Fruit fly (Drosophila melanogaster): ENCODE data around the gene Sfp24Bb.

Sfp24Bb gene

dm6 chr2L:3669034-3669433 is 541 bp downstream of the Sfp24Bb start, which contains the start of gene Sfp24Bd:
Gene Sfp24Bd (minus strand): TSS chr2L:3669134.
- TF ChIP-seq gl (tag; optimal IDR thresholded peaks at IDR 0.05): no peak
- no peak for TF ChIP-seq CG4496 (GFP tag; IDR thresholded peaks at IDR 0.05)
- TF ChIP-seq CG12605 (GFP tag; IDR thresholded peaks at IDR 0.05): no peak
- no peak for TF ChIP-seq CG8159 (tag; optimal IDR thresholded peaks at IDR 0.05)
- TF ChIP-seq Snoo (tag; optimal IDR thresholded peaks at IDR 0.05): no peak
- TF ChIP-seq CG34367 (tag; optimal IDR thresholded peaks at IDR 0.05): no peak
- no peak for TF ChIP-seq fd96Ca (GFP tag; IDR thresholded peaks at IDR 0.05)
- TF ChIP-seq CG17806 (tag; optimal IDR thresholded peaks at IDR 0.05): no peak
- TF ChIP-seq CG8301 (tag; optimal IDR thresholded peaks at IDR 0.05): no peak
- no peak for TF ChIP-seq rn (GFP tag; IDR thresholded peaks at IDR 0.05)
- no peak for TF ChIP-seq D1 (tag; optimal IDR thresholded peaks at IDR 0.05)
- no peak for TF ChIP-seq CG14655 (GFP tag; optimal IDR thresholded peaks at IDR 0.05)
- no peak for TF ChIP-seq CG13204 (GFP tag; optimal IDR thresholded peaks at IDR 0.05)

dm6 chr2L:3668451-3668850 is 1.1 kb downstream of the Sfp24Bb start, which contains the start of gene Sfp24Ba:
Gene Sfp24Ba (minus strand): TSS chr2L:3668551.
- TF ChIP-seq Pif1B (GFP tag; optimal IDR thresholded peaks at IDR 0.05) (no peak), CG10348 (GFP tag; IDR thresholded peaks at IDR 0.05) (no peak), CG34367 (tag; optimal IDR thresholded peaks at IDR 0.05) (no peak), gl (tag; optimal IDR thresholded peaks at IDR 0.05) (no peak), CG17806 (tag; optimal IDR thresholded peaks at IDR 0.05) (no peak), EcR (GFP tag; optimal IDR thresholded peaks at IDR 0.05) (no peak), CG8159 (tag; optimal IDR thresholded peaks at IDR 0.05) (no peak), CG9948 (tag; optimal IDR thresholded peaks at IDR 0.05) (no peak), rn (GFP tag; IDR thresholded peaks at IDR 0.05) (no peak), D1 (tag; optimal IDR thresholded peaks at IDR 0.05) (no peak), Snoo (tag; optimal IDR thresholded peaks at IDR 0.05) (no peak), CG12605 (GFP tag; IDR thresholded peaks at IDR 0.05) (no peak), CG14655 (GFP tag; optimal IDR thresholded peaks at IDR 0.05) (no peak), CG13204 (GFP tag; optimal IDR thresholded peaks at IDR 0.05) (no peak), fd96Ca (GFP tag; IDR thresholded peaks at IDR 0.05) (no peak), CG15710 (tag; optimal IDR thresholded peaks at IDR 0.05) (no peak), CG4496 (GFP tag; IDR thresholded peaks at IDR 0.05) (no peak)

- TF ChIP-seq CG32121 (GFP tag; IDR thresholded peaks at IDR 0.05): peak; percentile 20; the same call in 1 of the 2 replicates
- TF ChIP-seq D1 (tag; optimal IDR thresholded peaks at IDR 0.05): peak; percentile 3
- no peak for TF ChIP-seq Snoo (tag; optimal IDR thresholded peaks at IDR 0.05)
- TF ChIP-seq gl (tag; optimal IDR thresholded peaks at IDR 0.05): no peak
- TF ChIP-seq Ets98B (GFP tag; IDR thresholded peaks at IDR 0.05): 0 out of 2 replicates have a peak, but pooled peaks have one; percentile 12
Observed at dm6 chr2L:3662307-3662795, 7.2 kb downstream of the Sfp24Bb start, which contains the start of gene Drgx. Gene Drgx (plus strand): TSS chr2L:3662745.

- peak; percentile 36; the same call in 1 of the 2 replicates for TF ChIP-seq CG32121 (GFP tag; IDR thresholded peaks at IDR 0.05)
- peak; percentile 41 for TF ChIP-seq CG8301 (tag; optimal IDR thresholded peaks at IDR 0.05)
- TF ChIP-seq fd96Ca (GFP tag; IDR thresholded peaks at IDR 0.05): no peak
- TF ChIP-seq CG8159 (tag; optimal IDR thresholded peaks at IDR 0.05): peak; percentile 53
- peak; percentile 43 for TF ChIP-seq CG15710 (tag; optimal IDR thresholded peaks at IDR 0.05)
- 0 out of 3 replicates have a peak, but pooled peaks have one; percentile 40 for TF ChIP-seq CG4496 (GFP tag; IDR thresholded peaks at IDR 0.05)
- TF ChIP-seq Ets98B (GFP tag; IDR thresholded peaks at IDR 0.05): 0 out of 2 replicates have a peak, but pooled peaks have one; percentile 53
- peak; percentile 43 for TF ChIP-seq D1 (tag; optimal IDR thresholded peaks at IDR 0.05)
- peak; percentile 11 for TF ChIP-seq CG17806 (tag; optimal IDR thresholded peaks at IDR 0.05)
- no peak for TF ChIP-seq EcR (GFP tag; optimal IDR thresholded peaks at IDR 0.05)
- TF ChIP-seq Pif1B (GFP tag; optimal IDR thresholded peaks at IDR 0.05): no peak
- TF ChIP-seq CG9948 (tag; optimal IDR thresholded peaks at IDR 0.05): peak; percentile 29
- TF ChIP-seq rn (GFP tag; IDR thresholded peaks at IDR 0.05): no peak
- TF ChIP-seq CG12605 (GFP tag; IDR thresholded peaks at IDR 0.05): no peak
- TF ChIP-seq CG14655 (GFP tag; optimal IDR thresholded peaks at IDR 0.05): peak; percentile 51
- TF ChIP-seq Snoo (tag; optimal IDR thresholded peaks at IDR 0.05): no peak
- no peak for TF ChIP-seq CG13204 (GFP tag; optimal IDR thresholded peaks at IDR 0.05)
Observed at dm6 chr2L:3657349-3658142, 12.0 kb downstream of the Sfp24Bb start.

dm6 chr2L:3656667-3657066 is 12.9 kb downstream of the Sfp24Bb start, which contains the start of gene for:
Gene for (minus strand): TSS chr2L:3656953.
- TF ChIP-seq Pif1A (GFP tag; optimal IDR thresholded peaks at IDR 0.05) (no peak), CG34367 (tag; optimal IDR thresholded peaks at IDR 0.05) (no peak), Ets98B (GFP tag; IDR thresholded peaks at IDR 0.05) (peak; percentile 6; the same call in 1 of the 2 replicates), fd96Ca (GFP tag; IDR thresholded peaks at IDR 0.05) (no peak), CG13204 (GFP tag; optimal IDR thresholded peaks at IDR 0.05) (no peak), CG9948 (tag; optimal IDR thresholded peaks at IDR 0.05) (no peak), rn (GFP tag; IDR thresholded peaks at IDR 0.05) (no peak), CG4496 (GFP tag; IDR thresholded peaks at IDR 0.05) (no peak), CG8301 (tag; optimal IDR thresholded peaks at IDR 0.05) (no peak), CG12605 (GFP tag; IDR thresholded peaks at IDR 0.05) (no peak), Snoo (tag; optimal IDR thresholded peaks at IDR 0.05) (no peak), CG14655 (GFP tag; optimal IDR thresholded peaks at IDR 0.05) (no peak), gl (tag; optimal IDR thresholded peaks at IDR 0.05) (no peak), CG17806 (tag; optimal IDR thresholded peaks at IDR 0.05) (peak; percentile 2), D1 (tag; optimal IDR thresholded peaks at IDR 0.05) (no peak), CG15710 (tag; optimal IDR thresholded peaks at IDR 0.05) (no peak), Pif1B (GFP tag; optimal IDR thresholded peaks at IDR 0.05) (no peak), CG8159 (tag; optimal IDR thresholded peaks at IDR 0.05) (no peak), CG10348 (GFP tag; IDR thresholded peaks at IDR 0.05) (no peak), CG32121 (GFP tag; IDR thresholded peaks at IDR 0.05) (peak; percentile 15; the same call in 1 of the 2 replicates), EcR (GFP tag; optimal IDR thresholded peaks at IDR 0.05) (no peak)

Measured in whole organism, pupa.